Worm (Caenorhabditis elegans): ENCODE results near the gene F44E2.7.

ce11 chrIII:8877002-8877401 is 28.7 kb upstream of the F44E2.7 start, which contains the start of gene K01F9.2:
- no peak for TF ChIP-seq unc-62 (GFP tag; optimal IDR thresholded peaks at IDR 0.05)
- no peak for TF ChIP-seq ceh-16 (tag; optimal IDR thresholded peaks at IDR 0.05)
- TF ChIP-seq ama-1 (optimal IDR thresholded peaks at IDR 0.05): no peak
- TF ChIP-seq fos-1 (tag; optimal IDR thresholded peaks at IDR 0.05): no peak
- no peak for TF ChIP-seq nhr-10 (tag; optimal IDR thresholded peaks at IDR 0.05)
- no peak for TF ChIP-seq zag-1 (tag; optimal IDR thresholded peaks at IDR 0.05)
- no peak for TF ChIP-seq nhr-25 (tag; optimal IDR thresholded peaks at IDR 0.05)
- no peak for TF ChIP-seq lin-11 (tag; optimal IDR thresholded peaks at IDR 0.05)
- no peak for TF ChIP-seq ztf-4 (tag; optimal IDR thresholded peaks at IDR 0.05)
- TF ChIP-seq skn-1 (tag; optimal IDR thresholded peaks at IDR 0.05): no peak

Measured in whole organism, L2 larva.